Worm (Caenorhabditis elegans): ENCODE data around the gene hpo-25.

DNA sequence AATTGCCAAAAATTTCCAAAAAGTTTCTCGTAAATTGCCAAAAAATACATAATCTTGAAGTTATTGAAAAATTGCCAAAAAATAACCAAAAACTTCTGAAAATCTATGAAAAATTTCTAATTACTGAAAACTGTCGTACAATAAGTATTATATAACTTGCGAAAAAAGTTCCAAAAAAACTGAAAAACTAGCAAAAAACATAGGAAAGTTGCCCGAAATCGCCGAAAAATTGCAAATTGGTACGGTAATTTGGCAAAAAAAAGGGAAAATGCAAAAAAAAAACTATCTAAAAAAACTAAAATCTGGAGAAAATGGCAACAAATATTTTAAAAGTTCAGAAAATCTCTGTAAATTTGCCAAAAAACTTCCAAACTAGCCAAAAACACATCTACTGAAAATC is 27.5 kb upstream of the hpo-25 start, which contains the start of gene enri-1:
- no peak for TF ChIP-seq ceh-82 (tag; optimal IDR thresholded peaks at IDR 0.05)
- no peak for TF ChIP-seq lin-15B (tag; optimal IDR thresholded peaks at IDR 0.05)
- no peak for TF ChIP-seq unc-130 (tag; optimal IDR thresholded peaks at IDR 0.05)
- no peak for TF ChIP-seq Y116A8C.19 (tag; optimal IDR thresholded peaks at IDR 0.05; ENCODE audit: borderline replicate concordance)
- TF ChIP-seq snpc-4 (tag; optimal IDR thresholded peaks at IDR 0.05), result no peak
- no peak for TF ChIP-seq jun-1 (tag; optimal IDR thresholded peaks at IDR 0.05)
- TF ChIP-seq mdl-1 (tag; optimal IDR thresholded peaks at IDR 0.05), result no peak
- TF ChIP-seq ztf-4 (tag; optimal IDR thresholded peaks at IDR 0.05), result no peak
- TF ChIP-seq lin-39 (tag; optimal IDR thresholded peaks at IDR 0.05), result no peak
- TF ChIP-seq fkh-8 (tag; optimal IDR thresholded peaks at IDR 0.05), result no peak
- TF ChIP-seq egl-13 (tag; optimal IDR thresholded peaks at IDR 0.05), result no peak
